Fruit fly (Drosophila melanogaster) whole organism, adult: ENCODE results near the gene CG14803.

Source experiments
- CG11617 ChIP-seq: fragments of 200-800 bp; sonication (Bioruptor generic); optimal IDR thresholded peaks from 2 replicates; lab custom pipeline; 2017; ENCODE audit warnings: mild to moderate bottlenecking, missing biosample characterization, missing genetic modification reagents, missing genetic modification characterization
- CG12768 ChIP-seq: fragments of 200-800 bp; sonication (Bioruptor generic); optimal IDR thresholded peaks from 2 replicates; lab custom pipeline; 2017; ENCODE audit warnings: missing biosample characterization, missing genetic modification characterization, mild to moderate bottlenecking, moderate library complexity, missing genetic modification reagents
- CG14711 ChIP-seq: fragments of 200-800 bp; sonication (Bioruptor generic); optimal IDR thresholded peaks from 2 replicates; lab custom pipeline; 2018; ENCODE audit warnings: missing biosample characterization, mild to moderate bottlenecking, missing genetic modification characterization, moderate library complexity
- CG1620 ChIP-seq: fragments of 200-800 bp; sonication (Bioruptor generic); optimal IDR thresholded peaks from 2 replicates; lab custom pipeline; 2016; ENCODE audit warnings: missing biosample characterization, missing genetic modification characterization
- CG33017 ChIP-seq: fragments of 200-800 bp; sonication (Bioruptor generic); optimal IDR thresholded peaks from 2 replicates; lab custom pipeline; 2018; ENCODE audit warnings: missing biosample characterization, mild to moderate bottlenecking, missing genetic modification characterization, moderate library complexity
- CG5204 ChIP-seq: fragments of 200-800 bp; sonication (Bioruptor generic); optimal IDR thresholded peaks from 2 replicates; lab custom pipeline; 2016; ENCODE audit warnings: missing biosample characterization, missing genetic modification characterization
- CG7045 ChIP-seq: fragments of 200-800 bp; sonication (Bioruptor generic); optimal IDR thresholded peaks from 2 replicates; lab custom pipeline; 2017; ENCODE audit warnings: missing biosample characterization, mild to moderate bottlenecking, missing genetic modification characterization
- CG7101 ChIP-seq: fragments of 200-800 bp; sonication (Bioruptor generic); optimal IDR thresholded peaks from 2 replicates; lab custom pipeline; 2018; ENCODE audit warnings: missing biosample characterization, mild to moderate bottlenecking, missing genetic modification characterization, moderate library complexity
- Clk ChIP-seq: fragments of 200-800 bp; sonication (Bioruptor generic); optimal IDR thresholded peaks from 2 replicates; lab custom pipeline; 2017; ENCODE audit warnings: missing biosample characterization, missing genetic modification characterization
- Crg-1 ChIP-seq: fragments of 200-800 bp; sonication (Bioruptor generic); optimal IDR thresholded peaks from 2 replicates; lab custom pipeline; 2016; ENCODE audit warnings: missing biosample characterization, missing genetic modification characterization
- Hr96 ChIP-seq: fragments of 200-800 bp; sonication (Bioruptor generic); optimal IDR thresholded peaks from 2 replicates; lab custom pipeline; 2016; ENCODE audit warnings: missing biosample characterization, missing genetic modification characterization
- Mnt ChIP-seq: fragments of 200-800 bp; sonication (Bioruptor generic); optimal IDR thresholded peaks from 2 replicates; lab custom pipeline; 2016; ENCODE audit warnings: missing biosample characterization, mild to moderate bottlenecking, missing genetic modification characterization
- bab1 ChIP-seq: fragments of 200-800 bp; sonication (Bioruptor generic); optimal IDR thresholded peaks from 3 replicates; lab custom pipeline; 2019; ENCODE audit warnings: missing biosample characterization, mild to moderate bottlenecking, missing genetic modification characterization, moderate library complexity
- cic ChIP-seq: fragments of 200-800 bp; sonication (Bioruptor generic); optimal IDR thresholded peaks from 2 replicates; lab custom pipeline; 2017; ENCODE audit warnings: missing biosample characterization, mild to moderate bottlenecking, missing genetic modification characterization, moderate library complexity
- cnc ChIP-seq, 2 experiments: fragments of >200 bp; optimal IDR thresholded peaks; 2 replicates each; lab custom pipeline; 2017
- kay ChIP-seq: fragments of 200-800 bp; sonication (Bioruptor generic); peaks from one replicate; lab custom pipeline; 2016; ENCODE audit warnings: missing biosample characterization, missing genetic modification characterization, borderline replicate concordance
- ovo ChIP-seq: fragments of 200-800 bp; sonication (Bioruptor generic); optimal IDR thresholded peaks from 2 replicates; lab custom pipeline; 2016; ENCODE audit warnings: missing biosample characterization, missing genetic modification characterization
- pad ChIP-seq: fragments of 200-800 bp; sonication (Bioruptor generic); optimal IDR thresholded peaks from 3 replicates; lab custom pipeline; 2017; ENCODE audit warnings: missing biosample characterization, missing genetic modification characterization, mild to moderate bottlenecking, moderate library complexity, missing genetic modification reagents
- tj ChIP-seq: fragments of 200-800 bp; sonication (Bioruptor generic); optimal IDR thresholded peaks from 3 replicates; lab custom pipeline; 2017; ENCODE audit warnings: missing biosample characterization, mild to moderate bottlenecking, missing genetic modification characterization, moderate library complexity
- toe ChIP-seq: fragments of 200-800 bp; sonication (Bioruptor generic); optimal IDR thresholded peaks from 2 replicates; lab custom pipeline; 2016; ENCODE audit warnings: missing biosample characterization, missing genetic modification characterization

The CG14803 gene

DNA sequence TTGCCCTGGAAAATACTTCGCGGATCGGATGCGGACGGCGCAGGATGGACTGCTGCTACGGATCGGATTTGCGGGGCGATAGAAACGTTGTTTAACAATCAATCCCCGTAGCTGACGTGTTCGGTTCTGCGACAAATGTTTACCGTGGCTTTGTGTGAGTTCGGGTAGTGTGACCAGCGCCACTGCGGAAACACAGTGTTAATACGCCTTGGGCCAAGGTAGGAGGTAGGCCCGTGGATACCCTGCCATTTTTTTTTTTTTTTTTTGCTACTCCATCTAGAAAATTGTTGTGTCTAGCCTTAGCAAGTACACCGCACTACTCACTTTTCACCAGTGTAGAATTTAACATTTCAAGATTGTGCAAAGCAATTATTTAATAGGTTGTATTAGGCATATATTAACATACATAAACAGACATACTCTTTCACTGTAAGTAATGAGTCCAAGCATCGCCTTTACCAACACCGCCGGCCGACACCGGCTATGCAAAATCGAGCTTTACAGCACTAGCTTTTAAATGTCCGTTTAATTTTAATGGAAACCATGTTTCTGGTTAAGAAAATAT is 7.0 kb upstream of the CG14803 start, which contains the start of gene deltaCOP:
deltaCOP (minus strand) TSS at position 171 of the 565 bp plus-strand sequence.
- TF ChIP-seq CG5204, result no peak
- peak; percentile 65 for TF ChIP-seq CG14711
- no peak for TF ChIP-seq Hr96 (GFP tag; lab: Kevin White, UChicago)
- peak; percentile 53 for TF ChIP-seq CG7045
- peak; percentile 67 for TF ChIP-seq tj
- no peak for TF ChIP-seq kay (GFP tag; lab: Kevin White, UChicago)
- peak; percentile 90 for TF ChIP-seq Mnt (GFP tag; lab: Kevin White, UChicago)
- TF ChIP-seq CG1620 (GFP tag; lab: Kevin White, UChicago), result peak; percentile 94
- peak; percentile 75 for TF ChIP-seq bab1 (GFP tag; lab: Kevin White, UChicago)
- TF ChIP-seq CG12768, result peak; percentile 71
- peak; percentile 88 for TF ChIP-seq CG11617 (GFP tag; lab: Kevin White, UChicago)
- peak; percentile 96 for TF ChIP-seq Crg-1 (GFP tag; lab: Kevin White, UChicago)
- peak; percentile 82 for TF ChIP-seq pad (GFP tag; lab: Kevin White, UChicago)
- peak; percentile 86 for TF ChIP-seq CG7101 (tag; lab: Kevin White, UChicago)
- TF ChIP-seq CG33017 (tag; lab: Kevin White, UChicago), result peak; percentile 61
- peak; percentile 88 for TF ChIP-seq ovo (GFP tag; lab: Kevin White, UChicago)
- no peak for TF ChIP-seq cnc (optimal IDR thresholded peaks at IDR 0.05; lab: Kevin White, UChicago)
- TF ChIP-seq Clk (GFP tag; lab: Kevin White, UChicago), result peak; percentile 6
- TF ChIP-seq cic (GFP tag; lab: Kevin White, UChicago), result peak; percentile 35

dm6 chrX:1865673-1866072 is 3.0 kb upstream of the CG14803 start, which contains the start of the genes Gcna and MED18:
Gcna (minus strand) TSS chrX:1865835.
MED18 (plus strand) TSS chrX:1865909.
- TF ChIP-seq bab1 (GFP tag; lab: Kevin White, UChicago), result peak; percentile 28
- no peak for TF ChIP-seq CG12768
- TF ChIP-seq ovo (GFP tag; lab: Kevin White, UChicago), result peak; percentile 10
- no peak for TF ChIP-seq toe (GFP tag; lab: Kevin White, UChicago)

DNA sequence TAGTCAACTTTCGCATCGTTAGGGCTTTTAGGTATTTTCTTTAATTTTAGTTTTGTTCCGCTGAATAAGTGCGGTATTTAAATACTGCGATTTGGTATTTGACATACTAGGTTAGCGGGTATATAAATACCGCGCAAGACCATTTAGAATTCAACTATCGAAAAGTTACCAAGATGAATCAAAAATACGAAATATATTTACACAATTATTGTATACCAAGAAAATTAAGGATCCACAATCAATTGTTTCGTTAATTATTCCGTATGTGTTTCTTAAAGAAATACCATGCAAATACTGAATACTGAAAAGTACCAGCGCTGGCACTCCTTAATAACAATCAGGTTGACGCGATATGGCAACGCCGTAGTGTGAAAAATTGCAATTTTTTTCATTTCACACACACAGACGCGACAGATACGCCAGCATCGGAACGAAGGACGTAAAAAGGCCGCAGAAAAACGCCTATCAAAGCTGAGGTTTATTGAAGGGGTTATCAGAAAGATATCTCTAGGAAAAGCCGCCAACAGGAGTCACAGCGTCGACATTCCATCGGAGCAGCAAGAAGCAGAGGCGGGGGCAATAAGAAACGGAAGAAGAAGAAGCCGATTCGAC is 5.0 kb downstream of the CG14803 start, which contains the start of the genes Pgam5 and Vps26:
Pgam5 (minus strand) TSS at position 51 of the 612 bp plus-strand sequence.
Vps26 (plus strand) TSS at position 339 of the 612 bp plus-strand sequence.
- TF ChIP-seq CG33017 (tag; lab: Kevin White, UChicago) (no peak), kay (GFP tag; lab: Kevin White, UChicago) (no peak), tj (peak; percentile 67), CG11617 (GFP tag; lab: Kevin White, UChicago) (no peak), cic (GFP tag; lab: Kevin White, UChicago) (no peak), CG12768 (no peak), pad (GFP tag; lab: Kevin White, UChicago) (peak; percentile 12), toe (GFP tag; lab: Kevin White, UChicago) (no peak), CG7101 (tag; lab: Kevin White, UChicago) (no peak), Clk (GFP tag; lab: Kevin White, UChicago) (no peak), CG1620 (GFP tag; lab: Kevin White, UChicago) (no peak), CG14711 (peak; percentile 5), Hr96 (GFP tag; lab: Kevin White, UChicago) (no peak), Mnt (GFP tag; lab: Kevin White, UChicago) (peak; percentile 52), CG5204 (no peak), CG7045 (no peak), Crg-1 (GFP tag; lab: Kevin White, UChicago) (no peak), cnc (optimal IDR thresholded peaks at IDR 0.05; lab: Kevin White, UChicago) (no peak), bab1 (GFP tag; lab: Kevin White, UChicago) (no peak), ovo (GFP tag; lab: Kevin White, UChicago) (no peak)

- TF ChIP-seq CG14711, result peak; percentile 79
- peak; percentile 76 for TF ChIP-seq Crg-1 (GFP tag; lab: Kevin White, UChicago)
- no peak for TF ChIP-seq toe (GFP tag; lab: Kevin White, UChicago)
- peak; percentile 95 for TF ChIP-seq bab1 (GFP tag; lab: Kevin White, UChicago)
- peak; percentile 58 for TF ChIP-seq CG12768
- TF ChIP-seq CG1620 (GFP tag; lab: Kevin White, UChicago), result peak; percentile 68
- no peak for TF ChIP-seq Clk (GFP tag; lab: Kevin White, UChicago)
- peak; percentile 84 for TF ChIP-seq Mnt (GFP tag; lab: Kevin White, UChicago)
- TF ChIP-seq kay (GFP tag; lab: Kevin White, UChicago), result no peak
- TF ChIP-seq Hr96 (GFP tag; lab: Kevin White, UChicago), result no peak
- TF ChIP-seq CG7101 (tag; lab: Kevin White, UChicago), result peak; percentile 92
- TF ChIP-seq ovo (GFP tag; lab: Kevin White, UChicago), result peak; percentile 71
- peak; percentile 31 for TF ChIP-seq cic (GFP tag; lab: Kevin White, UChicago)
- no peak for TF ChIP-seq CG5204
- TF ChIP-seq cnc (optimal IDR thresholded peaks at IDR 0.05; lab: Kevin White, UChicago), result no peak
- peak; percentile 90 for TF ChIP-seq CG11617 (GFP tag; lab: Kevin White, UChicago)
- TF ChIP-seq CG33017 (tag; lab: Kevin White, UChicago), result peak; percentile 65
- TF ChIP-seq pad (GFP tag; lab: Kevin White, UChicago), result peak; percentile 70
- peak; percentile 58 for TF ChIP-seq CG7045
- TF ChIP-seq tj, result peak; percentile 63
Observed at dm6 chrX:1877107-1877736, 8.6 kb downstream of the CG14803 start, which contains the start of the genes CG14817 and CG14805. CG14817 (minus strand) TSS chrX:1877270. CG14805 (plus strand) TSS chrX:1877317.
